Fruit fly (Drosophila melanogaster) whole organism, embryonic: ENCODE results near the gene CG14854.

Experiments used
- Atf3 ChIP-seq: fragments of 200-800 bp; sonication (Bioruptor generic); optimal IDR thresholded peaks from 3 replicates; lab custom pipeline; 2016; ENCODE audit warnings: missing biosample characterization, missing genetic modification characterization
- B-H2 ChIP-seq: fragments of 200-800 bp; sonication (Bioruptor generic); optimal IDR thresholded peaks from 2 replicates; lab custom pipeline; 2018; ENCODE audit warnings: missing biosample characterization, mild to moderate bottlenecking, missing genetic modification characterization
- Bgb ChIP-seq: fragments of 200-800 bp; sonication (Bioruptor generic); IDR thresholded peaks from 2 replicates; pipeline ENCODE4 v1.3.6; 2022; ENCODE audit warnings: missing biosample characterization, missing genetic modification characterization; ENCODE audit not compliant: partially characterized antibody
- CG10431 ChIP-seq: fragments of 200-800 bp; sonication (Bioruptor generic); optimal IDR thresholded peaks from 3 replicates; lab custom pipeline; 2018; ENCODE audit warnings: missing biosample characterization, mild to moderate bottlenecking, missing genetic modification characterization
- CG10543 ChIP-seq: fragments of 200-800 bp; sonication (Bioruptor generic); optimal IDR thresholded peaks from 3 replicates; lab custom pipeline; 2017; ENCODE audit warnings: missing biosample characterization, mild to moderate bottlenecking, missing genetic modification characterization, moderate library complexity
- CG11695 ChIP-seq: fragments of 200-800 bp; sonication (Bioruptor generic); IDR thresholded peaks from 3 replicates; pipeline ENCODE4 v1.3.6; 2022; ENCODE audit warnings: missing biosample characterization, missing genetic modification characterization
- CG1602 ChIP-seq: fragments of 200-800 bp; sonication (Bioruptor generic); optimal IDR thresholded peaks from 3 replicates; lab custom pipeline; 2016; ENCODE audit warnings: missing biosample characterization, missing genetic modification characterization
- CG16779 ChIP-seq: fragments of 200-800 bp; sonication (Bioruptor generic); IDR thresholded peaks from 2 replicates; pipeline ENCODE4 v1.3.6; 2022; ENCODE audit warnings: missing biosample characterization, missing genetic modification characterization
- CG17328 ChIP-seq: fragments of 200-800 bp; sonication (Bioruptor generic); IDR thresholded peaks from 2 replicates; pipeline ENCODE4 v1.3.6; 2022; ENCODE audit warnings: missing biosample characterization, missing genetic modification characterization
- CG17359 ChIP-seq: fragments of 200-800 bp; sonication (Bioruptor generic); optimal IDR thresholded peaks from 3 replicates; lab custom pipeline; 2018; ENCODE audit warnings: missing biosample characterization, mild to moderate bottlenecking, missing genetic modification characterization, moderate library complexity
- CG17361 ChIP-seq: fragments of 200-800 bp; sonication (Bioruptor generic); IDR thresholded peaks from 3 replicates; pipeline ENCODE4 v1.3.6; 2022; ENCODE audit warnings: missing biosample characterization, missing genetic modification characterization
- CG2129 ChIP-seq: fragments of 200-800 bp; sonication (Bioruptor generic); IDR thresholded peaks from 2 replicates; pipeline ENCODE4 v1.3.6; 2022; ENCODE audit warnings: missing biosample characterization, missing genetic modification characterization; ENCODE audit not compliant: partially characterized antibody
- CG3065 ChIP-seq: fragments of 200-800 bp; sonication (Bioruptor generic); optimal IDR thresholded peaks from 2 replicates; lab custom pipeline; 2016; ENCODE audit warnings: missing biosample characterization, missing genetic modification characterization
- CG33213 ChIP-seq: fragments of 200-800 bp; sonication (Bioruptor generic); optimal IDR thresholded peaks from 3 replicates; lab custom pipeline; 2016; ENCODE audit warnings: missing biosample characterization, missing genetic modification characterization
- CG6791 ChIP-seq: fragments of 200-800 bp; sonication (Bioruptor generic); IDR thresholded peaks from 3 replicates; pipeline ENCODE4 v1.3.6; 2022; ENCODE audit warnings: missing biosample characterization, missing genetic modification characterization; ENCODE audit not compliant: partially characterized antibody
- CG8281 ChIP-seq: fragments of 200-800 bp; sonication (Bioruptor generic); optimal IDR thresholded peaks from 2 replicates; lab custom pipeline; 2018; ENCODE audit warnings: missing biosample characterization, mild to moderate bottlenecking, missing genetic modification characterization, moderate library complexity
- CG8388 ChIP-seq: fragments of 200-800 bp; sonication (Bioruptor generic); optimal IDR thresholded peaks from 2 replicates; lab custom pipeline; 2019; ENCODE audit warnings: missing biosample characterization, mild to moderate bottlenecking, missing genetic modification characterization, moderate library complexity
- CG8765 ChIP-seq: fragments of 200-800 bp; sonication (Bioruptor generic); IDR thresholded peaks from 2 replicates; pipeline ENCODE4 v1.3.6; 2022; ENCODE audit warnings: missing biosample characterization, missing genetic modification characterization
- CkIIα-i1 ChIP-seq: fragments of 200-800 bp; sonication (Bioruptor generic); IDR thresholded peaks from 2 replicates; pipeline ENCODE4 v1.3.6; 2022; ENCODE audit warnings: missing biosample characterization, missing genetic modification characterization
- D19A ChIP-seq: fragments of 200-800 bp; optimal IDR thresholded peaks from 3 replicates; lab custom pipeline; 2019; ENCODE audit warnings: missing biosample characterization, mild to moderate bottlenecking, missing genetic modification characterization, moderate library complexity
- Fer2 ChIP-seq: fragments of 200-800 bp; sonication (Bioruptor generic); optimal IDR thresholded peaks from 2 replicates; lab custom pipeline; 2018; ENCODE audit warnings: missing biosample characterization, mild to moderate bottlenecking, missing genetic modification characterization, moderate library complexity
- Gug ChIP-seq: fragments of 200-800 bp; sonication (Bioruptor generic); IDR thresholded peaks from 4 replicates; pipeline ENCODE4 v1.3.6; 2022; ENCODE audit warnings: missing biosample characterization, missing genetic modification characterization
- HHEX ChIP-seq: fragments of 200-800 bp; sonication (Bioruptor generic); optimal IDR thresholded peaks from 3 replicates; lab custom pipeline; 2017; ENCODE audit warnings: missing biosample characterization, mild to moderate bottlenecking, missing genetic modification characterization, missing genetic modification reagents
- Hr39 ChIP-seq: fragments of >200 bp; optimal IDR thresholded peaks from 2 replicates; lab custom pipeline; 2017
- NFAT ChIP-seq: fragments of 200-800 bp; sonication (Bioruptor generic); IDR thresholded peaks from 2 replicates; pipeline ENCODE4 v1.3.6; 2022; ENCODE audit warnings: missing biosample characterization, missing genetic modification characterization
- NK7.1 ChIP-seq: fragments of 200-800 bp; sonication (Bioruptor generic); optimal IDR thresholded peaks from 3 replicates; lab custom pipeline; 2016; ENCODE audit warnings: missing biosample characterization, missing genetic modification characterization
- Nf-YA ChIP-seq: fragments of 200-800 bp; sonication (Bioruptor generic); IDR thresholded peaks from 2 replicates; pipeline ENCODE4 v1.3.6; 2022; ENCODE audit warnings: missing biosample characterization, missing genetic modification characterization
- Sox100B ChIP-seq: fragments of 200-800 bp; sonication (Bioruptor generic); optimal IDR thresholded peaks from 3 replicates; lab custom pipeline; 2018; ENCODE audit warnings: missing biosample characterization, mild to moderate bottlenecking, missing genetic modification characterization
- al ChIP-seq: fragments of 200-800 bp; sonication (Bioruptor generic); IDR thresholded peaks from 2 replicates; pipeline ENCODE4 v1.3.6; 2022; ENCODE audit warnings: missing biosample characterization, missing genetic modification characterization
- bowl ChIP-seq: fragments of 200-800 bp; sonication (Bioruptor generic); IDR thresholded peaks from 2 replicates; pipeline ENCODE4 v1.3.6; 2022; ENCODE audit warnings: missing biosample characterization, missing genetic modification characterization
- br ChIP-seq: fragments of >200 bp; optimal IDR thresholded peaks from 2 replicates; lab custom pipeline; 2017
- corto ChIP-seq: fragments of 200-800 bp; sonication (Bioruptor generic); optimal IDR thresholded peaks from 2 replicates; lab custom pipeline; 2016; ENCODE audit warnings: missing biosample characterization, mild to moderate bottlenecking, missing genetic modification characterization, moderate library complexity
- crol ChIP-seq: fragments of 200-800 bp; sonication (Bioruptor generic); IDR thresholded peaks from 2 replicates; pipeline ENCODE4 v1.3.6; 2022; ENCODE audit warnings: missing biosample characterization, missing genetic modification characterization
- dysf ChIP-seq: fragments of 200-800 bp; sonication (Bioruptor generic); IDR thresholded peaks from 3 replicates; pipeline ENCODE4 v1.3.6; 2022; ENCODE audit warnings: missing biosample characterization, missing genetic modification characterization
- fd96Cb ChIP-seq: fragments of 200-800 bp; sonication (Bioruptor generic); optimal IDR thresholded peaks from 2 replicates; lab custom pipeline; 2018; ENCODE audit warnings: missing biosample characterization, mild to moderate bottlenecking, missing genetic modification characterization, moderate library complexity
- fu2 ChIP-seq: fragments of 200-800 bp; sonication (Bioruptor generic); optimal IDR thresholded peaks from 2 replicates; lab custom pipeline; 2016; ENCODE audit warnings: missing biosample characterization, missing genetic modification characterization
- grau ChIP-seq: fragments of 200-800 bp; optimal IDR thresholded peaks from 3 replicates; lab custom pipeline; 2019; ENCODE audit warnings: missing biosample characterization, mild to moderate bottlenecking, missing genetic modification characterization, moderate library complexity
- grn ChIP-seq: fragments of 200-800 bp; sonication (Bioruptor generic); optimal IDR thresholded peaks from 3 replicates; lab custom pipeline; 2017; ENCODE audit warnings: missing biosample characterization, missing genetic modification characterization
- gsb-n ChIP-seq: fragments of 200-800 bp; sonication (Bioruptor generic); optimal IDR thresholded peaks from 3 replicates; lab custom pipeline; 2018; ENCODE audit warnings: missing biosample characterization, mild to moderate bottlenecking, missing genetic modification characterization
- knrl ChIP-seq: fragments of 200-800 bp; sonication (Bioruptor generic); IDR thresholded peaks from 3 replicates; pipeline ENCODE4 v1.3.6; 2022; ENCODE audit warnings: missing biosample characterization, missing genetic modification characterization; ENCODE audit not compliant: partially characterized antibody
- odd ChIP-seq: fragments of 200-800 bp; sonication (Bioruptor generic); optimal IDR thresholded peaks from 2 replicates; lab custom pipeline; 2017; ENCODE audit warnings: missing biosample characterization, mild to moderate bottlenecking, missing genetic modification characterization
- phol ChIP-seq: fragments of 200-800 bp; sonication (Bioruptor generic); optimal IDR thresholded peaks from 3 replicates; lab custom pipeline; 2018; ENCODE audit warnings: missing biosample characterization, mild to moderate bottlenecking, missing genetic modification characterization, moderate library complexity
- psq ChIP-seq: fragments of 200-800 bp; sonication (Bioruptor generic); optimal IDR thresholded peaks from 2 replicates; lab custom pipeline; 2017; ENCODE audit warnings: missing biosample characterization, missing genetic modification characterization
- sens ChIP-seq: fragments of 200-800 bp; sonication (Bioruptor generic); peaks from one replicate; lab custom pipeline; 2016; ENCODE audit warnings: missing biosample characterization, missing genetic modification characterization
- sima ChIP-seq: fragments of 200-800 bp; sonication (Bioruptor generic); optimal IDR thresholded peaks from 2 replicates; lab custom pipeline; 2016; ENCODE audit warnings: missing biosample characterization, missing genetic modification characterization
- tap ChIP-seq: fragments of 200-800 bp; optimal IDR thresholded peaks from 3 replicates; lab custom pipeline; 2019; ENCODE audit warnings: missing biosample characterization, mild to moderate bottlenecking, missing genetic modification characterization, moderate library complexity
- tin ChIP-seq: fragments of 200-800 bp; sonication (Bioruptor generic); optimal IDR thresholded peaks from 3 replicates; lab custom pipeline; 2016; ENCODE audit warnings: missing biosample characterization, missing genetic modification characterization
- trem ChIP-seq: fragments of 200-800 bp; optimal IDR thresholded peaks from 3 replicates; lab custom pipeline; 2019; ENCODE audit warnings: missing biosample characterization, mild to moderate bottlenecking, missing genetic modification characterization, moderate library complexity
- zen2 ChIP-seq: fragments of 200-800 bp; sonication (Bioruptor generic); IDR thresholded peaks from 3 replicates; pipeline ENCODE4 v1.3.6; 2022; ENCODE audit warnings: missing biosample characterization, missing genetic modification characterization; ENCODE audit not compliant: partially characterized antibody
- zf30C ChIP-seq: fragments of 200-800 bp; sonication (Bioruptor generic); optimal IDR thresholded peaks from 3 replicates; lab custom pipeline; 2018; ENCODE audit warnings: missing biosample characterization, mild to moderate bottlenecking, missing genetic modification characterization

Gene CG14854

DNA sequence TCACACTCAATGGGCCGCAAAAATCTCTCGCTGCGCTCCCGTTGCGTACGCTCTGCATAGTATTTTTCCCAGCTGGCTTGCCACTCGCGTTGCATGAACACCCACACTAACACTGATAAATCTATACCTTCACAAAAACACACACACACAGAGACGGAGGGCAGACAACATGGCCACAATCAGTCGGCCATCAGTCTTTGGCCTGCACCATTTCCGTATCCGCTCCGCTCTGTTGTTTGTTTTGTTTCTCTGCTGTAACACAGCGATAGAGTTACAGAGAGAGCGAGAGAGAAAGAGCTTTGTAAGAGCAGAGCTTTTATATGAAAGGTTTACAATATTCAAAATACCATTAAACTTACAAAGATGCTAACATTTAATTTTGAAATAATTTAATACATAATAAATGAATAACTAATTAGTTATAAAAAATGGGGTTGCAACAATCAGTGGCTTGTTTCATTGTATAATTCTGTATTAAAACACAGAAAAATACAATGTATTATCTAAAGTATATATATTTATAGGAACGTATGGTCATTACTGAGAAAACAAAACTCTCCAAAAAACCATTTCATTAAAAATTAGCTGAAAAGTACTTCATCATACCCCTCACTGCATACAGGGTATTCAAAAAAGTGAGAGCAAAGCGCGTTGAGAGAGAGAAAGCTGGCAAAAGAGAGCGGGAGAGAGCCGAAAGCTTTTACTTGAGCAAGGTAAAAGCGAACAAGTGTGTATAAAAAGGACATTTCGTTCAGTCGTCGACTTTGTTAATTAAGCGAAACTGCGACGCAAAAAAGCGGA lies 49.2 kb upstream of the CG14854 start, which contains the start of gene CG14853 (continued):
- peak; percentile 3 for TF ChIP-seq NK7.1 (GFP tag; lab: Kevin White, UChicago)
- peak; percentile 61; the same call in 1 of the 2 replicates for TF ChIP-seq bowl (GFP tag; lab: Robert Waterston, UW)
- TF ChIP-seq Fer2 (tag; lab: Kevin White, UChicago) = peak; percentile 25
- TF ChIP-seq CG1602 (GFP tag; lab: Kevin White, UChicago) = peak; percentile 81
- TF ChIP-seq tap = peak; percentile 34
- no peak for TF ChIP-seq CG6791 (GFP tag; lab: Robert Waterston, UW)
- peak; percentile 48 for TF ChIP-seq CG3065
- no peak for TF ChIP-seq CkIIα-i1 (GFP tag; lab: Robert Waterston, UW)
- peak; percentile 75 for TF ChIP-seq Sox100B (GFP tag; lab: Kevin White, UChicago)
- peak; percentile 76 for TF ChIP-seq D19A (tag; lab: Kevin White, UChicago)
- peak; percentile 79; the same call in 2 of the 3 replicates for TF ChIP-seq dysf (GFP tag; lab: Robert Waterston, UW)
- TF ChIP-seq CG17359 (tag; lab: Kevin White, UChicago) = peak; percentile 84
- no peak for TF ChIP-seq Atf3
- peak; percentile 52; the same call in 2 of the 4 replicates for TF ChIP-seq Gug (GFP tag; lab: Robert Waterston, UW)
- peak; percentile 32 for TF ChIP-seq tin (GFP tag; lab: Kevin White, UChicago)
- peak; percentile 18 for TF ChIP-seq trem (tag; lab: Kevin White, UChicago)
- peak; percentile 82 for TF ChIP-seq CG17328
- no peak for TF ChIP-seq Bgb
- TF ChIP-seq CG17361 (GFP tag; lab: Robert Waterston, UW) = peak; percentile 90
- peak; percentile 72 for TF ChIP-seq CG11695
- TF ChIP-seq CG10431 (GFP tag; lab: Kevin White, UChicago) = peak; percentile 64
- no peak for TF ChIP-seq fu2
- peak; percentile 34 for TF ChIP-seq grn (GFP tag; lab: Kevin White, UChicago)
- peak; percentile 60 for TF ChIP-seq CG8388 (GFP tag; lab: Kevin White, UChicago)
- TF ChIP-seq odd = peak; percentile 79
- no peak for TF ChIP-seq CG33213 (GFP tag; lab: Kevin White, UChicago)
- peak; percentile 57 for TF ChIP-seq HHEX (GFP tag; lab: Kevin White, UChicago)
- no peak for TF ChIP-seq CG2129 (GFP tag; lab: Robert Waterston, UW)
- no peak for TF ChIP-seq zen2
- TF ChIP-seq Nf-YA (GFP tag; lab: Robert Waterston, UW) = 0 out of 2 replicates have a peak, but pooled peaks have one; percentile 10
- TF ChIP-seq br (lab: Kevin White, UChicago) = no peak
- TF ChIP-seq CG8281 (tag; lab: Kevin White, UChicago) = peak; percentile 29
- no peak for TF ChIP-seq CG8765 (GFP tag; lab: Robert Waterston, UW)
- peak; percentile 10 for TF ChIP-seq B-H2 (GFP tag; lab: Kevin White, UChicago)
- no peak for TF ChIP-seq CG16779 (GFP tag; lab: Robert Waterston, UW)
- TF ChIP-seq psq (GFP tag; lab: Kevin White, UChicago) = peak; percentile 56
- TF ChIP-seq Hr39 (lab: Kevin White, UChicago) = no peak
- TF ChIP-seq CG10543 (GFP tag; lab: Kevin White, UChicago) = peak; percentile 40
- no peak for TF ChIP-seq zf30C
- peak; percentile 56; the same call in 1 of the 2 replicates for TF ChIP-seq NFAT (GFP tag; lab: Robert Waterston, UW)
- no peak for TF ChIP-seq sima
- peak; percentile 64 for TF ChIP-seq fd96Cb (tag; lab: Kevin White, UChicago)
- no peak for TF ChIP-seq knrl (GFP tag; lab: Robert Waterston, UW)
- peak; percentile 92 for TF ChIP-seq grau (tag; lab: Kevin White, UChicago)
- TF ChIP-seq sens (GFP tag; lab: Kevin White, UChicago) = peak; percentile 86
- TF ChIP-seq crol (GFP tag; lab: Robert Waterston, UW) = no peak
- peak; percentile 29 for TF ChIP-seq gsb-n (tag; lab: Kevin White, UChicago)
- peak; percentile 83 for TF ChIP-seq phol (tag; lab: Kevin White, UChicago)
- TF ChIP-seq al (GFP tag; lab: Robert Waterston, UW) = peak; percentile 42
- no peak for TF ChIP-seq corto (GFP tag; lab: Kevin White, UChicago)
